Worm (Caenorhabditis elegans): ENCODE data around the gene C06C6.8.

DNA sequence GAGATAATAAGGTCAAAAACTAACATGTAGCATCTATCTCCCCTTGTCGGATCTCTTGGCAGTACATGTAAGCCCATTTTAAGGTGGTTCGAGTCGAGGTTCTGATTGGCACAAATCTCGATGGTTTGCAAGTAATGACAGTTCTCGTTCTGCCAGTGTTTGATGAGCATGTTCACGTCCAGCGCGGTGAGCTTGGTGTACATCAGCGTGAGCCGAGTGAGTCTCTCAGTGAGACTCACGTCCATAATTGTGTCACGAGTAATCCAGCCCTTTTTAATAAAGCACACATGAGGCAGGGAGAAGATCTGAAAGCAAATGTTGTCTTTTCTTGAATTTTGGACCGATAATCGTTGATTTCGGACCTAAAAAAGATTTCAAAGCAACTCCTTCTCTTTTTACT is 35.8 kb downstream of the C06C6.8 start, which contains the start of gene T10C6.16:
- TF ChIP-seq Y22D7AL.16 (tag; optimal IDR thresholded peaks at IDR 0.05) = no peak
- no peak for TF ChIP-seq fkh-10 (GFP tag; optimal IDR thresholded peaks at IDR 0.05)
- TF ChIP-seq che-1 (tag; optimal IDR thresholded peaks at IDR 0.05) = no peak
- TF ChIP-seq syd-9 (tag; optimal IDR thresholded peaks at IDR 0.05) = no peak
- TF ChIP-seq ama-1 (optimal IDR thresholded peaks at IDR 0.05) = no peak
- TF ChIP-seq ets-4 (tag; optimal IDR thresholded peaks at IDR 0.05) = no peak
- TF ChIP-seq hlh-30 (tag; optimal IDR thresholded peaks at IDR 0.05; ENCODE audit: insufficient read depth) = no peak
- no peak for TF ChIP-seq pqm-1 (tag; optimal IDR thresholded peaks at IDR 0.05)
- no peak for TF ChIP-seq rnt-1 (tag; optimal IDR thresholded peaks at IDR 0.05)
- no peak for TF ChIP-seq ttx-3 (tag; optimal IDR thresholded peaks at IDR 0.05)
- TF ChIP-seq pha-4 (tag; optimal IDR thresholded peaks at IDR 0.05) = no peak
- TF ChIP-seq elt-4 (tag; optimal IDR thresholded peaks at IDR 0.05) = no peak

Measured in whole organism, late embryonic.